Worm (Caenorhabditis elegans) whole organism, L2 larva: ENCODE measurements around the gene R10E11.5.

Experiments used
- C34F6.9 ChIP-seq: fragments of 150-350 bp; optimal IDR thresholded peaks from 2 replicates; lab custom pipeline; 2014; ENCODE audit warnings: missing biosample characterization, missing genetic modification characterization
- F13H6.1 ChIP-seq: sonication (generic microtip); optimal IDR thresholded peaks from 2 replicates; lab custom pipeline; 2016; ENCODE audit warnings: missing genetic modification characterization, missing compliant biosample characterization
- R02D3.7 ChIP-seq: fragments of 150-350 bp; optimal IDR thresholded peaks from 2 replicates; lab custom pipeline; 2014; ENCODE audit warnings: missing biosample characterization, missing genetic modification characterization
- alr-1 ChIP-seq: fragments of 150-350 bp; optimal IDR thresholded peaks from 2 replicates; lab custom pipeline; 2014; ENCODE audit warnings: missing biosample characterization, missing genetic modification characterization
- aly-2 ChIP-seq: fragments of 150-350 bp; optimal IDR thresholded peaks from 2 replicates; lab custom pipeline; 2014; ENCODE audit warnings: missing biosample characterization, missing genetic modification characterization
- blmp-1 ChIP-seq: sonication (generic microtip); optimal IDR thresholded peaks from 2 replicates; lab custom pipeline; 2017; ENCODE audit warnings: missing genetic modification characterization, mild to moderate bottlenecking, missing compliant biosample characterization, antibody characterized with exemption, moderate library complexity; ENCODE audit not compliant: insufficient read depth
- crh-2 ChIP-seq: sonication (generic microtip); optimal IDR thresholded peaks from 2 replicates; lab custom pipeline; 2017; ENCODE audit warnings: missing biosample characterization, missing genetic modification characterization
- egl-27 ChIP-seq: sonication (generic microtip); optimal IDR thresholded peaks from 3 replicates; lab custom pipeline; 2017; ENCODE audit warnings: missing biosample characterization, missing genetic modification reagents, missing genetic modification characterization
- elt-1 ChIP-seq: fragments of 150-350 bp; optimal IDR thresholded peaks from 2 replicates; lab custom pipeline; 2014; ENCODE audit warnings: missing biosample characterization, missing genetic modification characterization
- elt-3 ChIP-seq: sonication (generic microtip); optimal IDR thresholded peaks from 2 replicates; lab custom pipeline; 2017; ENCODE audit warnings: missing biosample characterization, missing genetic modification characterization
- fos-1 ChIP-seq: fragments of 150-350 bp; optimal IDR thresholded peaks from 2 replicates; lab custom pipeline; 2014; ENCODE audit warnings: missing biosample characterization, missing genetic modification characterization
- gmeb-1 ChIP-seq: fragments of 150-350 bp; optimal IDR thresholded peaks from 2 replicates; lab custom pipeline; 2014; ENCODE audit warnings: missing biosample characterization, missing genetic modification characterization
- lin-11 ChIP-seq: fragments of 150-350 bp; sonication (generic microtip); optimal IDR thresholded peaks from 2 replicates; lab custom pipeline; 2014; ENCODE audit warnings: missing biosample characterization, missing genetic modification characterization, inconsistent platforms, mixed read lengths
- lin-13 ChIP-seq: fragments of 150-350 bp; optimal IDR thresholded peaks from 2 replicates; lab custom pipeline; 2014; ENCODE audit warnings: missing biosample characterization, missing genetic modification reagents, missing genetic modification characterization
- lin-39 ChIP-seq: fragments of 150-350 bp; optimal IDR thresholded peaks from 2 replicates; lab custom pipeline; 2014; ENCODE audit warnings: missing biosample characterization, missing genetic modification reagents, missing genetic modification characterization
- lsy-2 ChIP-seq, 2 experiments: fragments of 150-350 bp in 1 of 2; sonication (generic microtip) in 1 of 2; optimal IDR thresholded peaks; 2 replicates each; lab custom pipeline; 2014 to 2017; ENCODE audit warnings: missing biosample characterization in 2 of 2, missing genetic modification characterization in 2 of 2
- mdl-1 ChIP-seq, 2 experiments: fragments of 150-350 bp in 1 of 2; sonication (generic microtip) in 1 of 2; optimal IDR thresholded peaks; 2 replicates each; lab custom pipeline; 2017; ENCODE audit warnings: missing biosample characterization in 2 of 2, missing genetic modification characterization in 2 of 2
- nhr-10 ChIP-seq: sonication (generic microtip); optimal IDR thresholded peaks from 2 replicates; lab custom pipeline; 2017; ENCODE audit warnings: missing biosample characterization, missing genetic modification characterization
- nhr-11 ChIP-seq: fragments of 150-350 bp; optimal IDR thresholded peaks from 2 replicates; lab custom pipeline; 2014; ENCODE audit warnings: missing biosample characterization, missing genetic modification characterization
- nhr-129 ChIP-seq: fragments of 150-350 bp; optimal IDR thresholded peaks from 2 replicates; lab custom pipeline; 2014; ENCODE audit warnings: missing biosample characterization, missing genetic modification characterization
- nhr-237 ChIP-seq: fragments of 150-350 bp; optimal IDR thresholded peaks from 2 replicates; lab custom pipeline; 2014; ENCODE audit warnings: missing biosample characterization, missing genetic modification characterization
- nhr-25 ChIP-seq: fragments of 150-350 bp; sonication (generic microtip); optimal IDR thresholded peaks from 3 replicates; lab custom pipeline; 2014; ENCODE audit warnings: missing biosample characterization, missing genetic modification characterization
- nhr-77 ChIP-seq: fragments of 150-350 bp; optimal IDR thresholded peaks from 2 replicates; lab custom pipeline; 2014; ENCODE audit warnings: missing biosample characterization, missing genetic modification characterization
- sem-4 ChIP-seq: fragments of 150-350 bp; optimal IDR thresholded peaks from 2 replicates; lab custom pipeline; 2014; ENCODE audit warnings: missing biosample characterization, missing genetic modification reagents, missing genetic modification characterization
- sma-3 ChIP-seq: sonication (generic microtip); optimal IDR thresholded peaks from 2 replicates; lab custom pipeline; 2016; ENCODE audit warnings: missing genetic modification reagents, missing genetic modification characterization, missing compliant biosample characterization
- sma-9 ChIP-seq, 2 experiments: fragments of 150-350 bp in 1 of 2; sonication (generic microtip) in 1 of 2; optimal IDR thresholded peaks; 2 replicates each; lab custom pipeline; 2014 to 2016; ENCODE audit warnings: missing genetic modification characterization in 2 of 2, mild to moderate bottlenecking in 1 of 2, missing biosample characterization in 1 of 2, missing compliant biosample characterization in 1 of 2, missing genetic modification reagents in 1 of 2, moderate library complexity in 1 of 2
- snpc-4 ChIP-seq: fragments of 150-350 bp; optimal IDR thresholded peaks from 2 replicates; lab custom pipeline; 2014; ENCODE audit warnings: missing biosample characterization, missing genetic modification characterization
- unc-39 ChIP-seq: fragments of 150-350 bp; optimal IDR thresholded peaks from 2 replicates; lab custom pipeline; 2014; ENCODE audit warnings: missing biosample characterization, missing genetic modification characterization
- unc-55 ChIP-seq: fragments of 150-350 bp; sonication (generic microtip); optimal IDR thresholded peaks from 3 replicates; lab custom pipeline; 2014; ENCODE audit warnings: missing biosample characterization, missing genetic modification reagents, missing genetic modification characterization
- zag-1 ChIP-seq: fragments of 150-350 bp; optimal IDR thresholded peaks from 2 replicates; lab custom pipeline; 2014; ENCODE audit warnings: missing biosample characterization, missing genetic modification characterization
- ztf-1 ChIP-seq: fragments of 200-800 bp; sonication (Bioruptor generic); conservative IDR thresholded peaks from 2 replicates; pipeline ENCODE4 v1.3.6; 2022; ENCODE audit warnings: missing genetic modification characterization, missing compliant biosample characterization
- ztf-11 ChIP-seq: sonication (generic microtip); optimal IDR thresholded peaks from 2 replicates; lab custom pipeline; 2017; ENCODE audit warnings: missing biosample characterization, missing genetic modification characterization
- ztf-4 ChIP-seq: fragments of 150-350 bp; optimal IDR thresholded peaks from 2 replicates; lab custom pipeline; 2014; ENCODE audit warnings: missing biosample characterization, missing genetic modification characterization

R10E11.5 gene

DNA sequence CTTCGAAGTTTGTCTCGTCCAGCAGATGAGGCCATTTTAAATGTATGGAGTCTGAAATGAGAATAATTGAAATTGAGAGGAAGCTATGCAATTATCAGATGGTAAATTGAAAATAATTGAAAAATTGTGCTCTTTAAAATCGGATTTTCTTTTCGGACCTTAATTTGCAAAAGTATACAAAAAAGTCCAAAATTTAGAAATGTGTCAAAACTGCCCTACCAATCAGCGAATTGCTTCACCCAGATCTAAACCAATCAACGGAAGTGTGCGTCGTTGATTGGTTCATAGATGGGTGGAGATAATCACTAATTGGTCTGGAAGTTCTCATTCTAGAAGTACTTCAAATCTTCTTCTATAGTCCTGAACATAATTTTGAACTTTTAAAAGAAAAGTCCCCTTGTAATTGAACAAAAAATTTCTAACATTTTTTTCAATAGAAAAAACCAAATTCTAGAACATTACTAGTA lies at the start of gene R10E11.5:
Gene R10E11.5 (minus strand): TSS at position 51 of the 467 bp plus-strand sequence.
- no peak for TF ChIP-seq nhr-129 (tag; lab: Kevin White, UChicago)

DNA sequence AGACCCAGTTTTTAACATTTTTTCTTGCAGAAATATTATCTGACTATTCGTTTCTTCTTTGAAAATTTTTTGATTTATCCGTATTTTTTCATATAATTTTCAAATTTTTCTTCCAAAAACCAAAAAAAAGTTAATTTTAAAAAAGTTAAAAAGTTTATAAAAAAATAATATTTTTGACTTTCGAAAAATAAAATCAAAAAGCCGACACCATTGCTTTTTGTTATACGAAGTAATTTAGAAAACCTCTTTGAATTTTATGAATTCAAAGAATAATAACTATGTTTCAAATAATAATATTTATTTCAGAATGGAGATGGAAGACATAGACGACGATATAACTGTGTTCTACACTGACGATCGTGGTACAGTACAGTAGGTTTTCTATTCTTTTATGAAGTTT lies 45.4 kb upstream of the R10E11.5 start, which contains the start of gene K11H3.8:
Gene K11H3.8 (plus strand): TSS at position 301 of the 400 bp plus-strand sequence.
- TF ChIP-seq sem-4 (tag; lab: Kevin White, UChicago) (no peak), nhr-77 (tag; lab: Kevin White, UChicago) (no peak), lin-11 (no peak), elt-3 (tag; lab: Kevin White, UChicago) (no peak), ztf-1 (GFP tag; lab: Robert Waterston, UW) (no peak), lin-13 (GFP tag; lab: Kevin White, UChicago) (no peak), lin-39 (tag; lab: Kevin White, UChicago) (no peak), gmeb-1 (tag; lab: Kevin White, UChicago) (no peak), elt-1 (tag; lab: Kevin White, UChicago) (no peak), nhr-10 (tag; lab: Kevin White, UChicago) (no peak), R02D3.7 (tag; lab: Kevin White, UChicago) (no peak), ztf-11 (tag; lab: Kevin White, UChicago) (no peak), nhr-11 (tag; lab: Kevin White, UChicago) (no peak), zag-1 (tag; lab: Kevin White, UChicago) (no peak), nhr-129 (tag; lab: Kevin White, UChicago) (no peak), F13H6.1 (tag; lab: Kevin White, UChicago) (no peak), C34F6.9 (tag; lab: Kevin White, UChicago) (no peak)

DNA sequence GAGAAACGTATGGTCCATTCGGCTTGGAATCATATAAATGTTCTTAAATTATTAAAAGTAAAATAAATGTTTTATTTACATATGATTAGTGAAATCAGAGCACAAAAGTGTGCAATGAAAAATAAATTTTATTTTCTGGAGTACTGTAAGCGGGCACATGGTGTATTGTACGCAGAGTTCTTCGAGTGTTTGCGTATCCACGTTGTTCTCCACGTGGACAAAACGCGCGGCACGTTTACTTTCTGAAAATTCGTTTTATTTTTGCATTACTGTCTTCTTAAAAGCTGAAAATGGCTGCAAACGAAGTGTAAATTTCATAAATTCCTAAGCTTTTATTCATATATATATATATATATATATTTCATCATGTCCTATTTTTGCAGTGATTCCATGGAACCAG lies 43.1 kb upstream of the R10E11.5 start:
- TF ChIP-seq lin-13 (GFP tag; lab: Kevin White, UChicago) (no peak), ztf-1 (GFP tag; lab: Robert Waterston, UW) (no peak), crh-2 (tag; lab: Kevin White, UChicago) (no peak), elt-1 (tag; lab: Kevin White, UChicago) (no peak)

DNA sequence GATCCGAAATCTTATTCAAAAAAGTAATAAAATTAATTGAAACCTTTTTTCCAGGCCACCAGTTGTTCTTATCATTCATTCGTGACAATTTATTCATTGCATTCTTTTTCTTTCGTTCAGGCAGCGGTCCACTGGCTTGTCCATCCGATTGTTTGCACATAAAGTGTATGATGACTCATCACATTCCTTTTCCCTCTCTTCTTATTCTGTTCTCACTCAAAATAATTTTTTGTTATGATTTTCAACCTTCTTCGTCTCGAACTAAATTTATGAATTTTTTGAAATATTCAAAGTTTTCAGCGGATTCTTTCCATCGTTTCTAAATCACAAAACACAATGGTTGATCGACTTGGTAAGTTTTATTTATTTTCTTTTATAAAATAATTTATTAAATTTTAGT lies 41.0 kb upstream of the R10E11.5 start, which contains the start of gene ZK632.12:
Gene ZK632.12 (plus strand): TSS at position 301 of the 400 bp plus-strand sequence.
- TF ChIP-seq nhr-10 (tag; lab: Kevin White, UChicago): no peak

DNA sequence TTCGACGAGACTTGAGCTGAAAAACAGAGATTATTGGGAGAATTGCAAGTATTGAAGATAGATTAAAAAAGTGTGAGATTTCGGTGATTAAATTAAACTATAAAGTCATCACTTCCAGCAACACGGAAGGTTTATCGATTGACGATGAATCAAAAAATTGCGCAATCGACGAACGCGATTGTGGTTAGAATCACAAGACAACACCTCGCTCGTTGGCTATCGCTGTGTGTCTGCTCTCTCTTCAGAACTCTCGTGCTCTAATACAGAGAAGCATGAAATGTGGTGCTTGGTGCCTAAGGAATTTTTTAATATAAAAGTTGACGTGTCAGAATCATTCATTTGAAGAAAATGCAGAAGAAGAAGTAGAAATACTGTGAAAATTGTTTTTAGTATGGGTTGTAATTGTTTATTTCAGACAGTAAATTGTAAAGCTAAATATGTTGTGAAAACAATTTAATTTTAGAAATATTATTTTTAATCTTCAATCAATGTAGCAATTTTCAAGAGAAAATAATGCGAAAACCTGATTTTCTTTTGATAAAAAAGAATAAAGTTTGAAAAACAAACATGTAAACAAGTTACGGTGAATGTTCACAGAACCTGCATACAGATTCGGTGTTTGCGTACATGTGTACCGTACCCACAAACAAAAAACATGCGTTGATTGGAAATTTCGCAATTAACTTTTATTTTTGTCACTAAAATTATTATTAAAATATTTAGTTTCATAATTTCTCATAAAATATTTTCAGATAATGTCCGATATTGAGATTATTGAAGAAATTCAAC lies 37.9 kb upstream of the R10E11.5 start, which contains the start of the genes ZK632.10 and ZK632.11:
Gene ZK632.10 (minus strand): TSS at position 560 of the 789 bp plus-strand sequence.
Gene ZK632.11 (plus strand): TSS at position 753 of the 789 bp plus-strand sequence.
- TF ChIP-seq egl-27 (tag; lab: Kevin White, UChicago) (peak; percentile 7), nhr-129 (tag; lab: Kevin White, UChicago) (peak; percentile 44), fos-1 (tag; lab: Kevin White, UChicago) (peak; percentile 33), alr-1 (no peak), unc-55 (GFP tag; lab: Kevin White, UChicago) (peak; percentile 93), ztf-11 (tag; lab: Kevin White, UChicago) (no peak), nhr-25 (peak; percentile 9), gmeb-1 (tag; lab: Kevin White, UChicago) (peak; percentile 25), mdl-1 (tag; optimal IDR thresholded peaks at IDR 0.05; lab: Kevin White, UChicago) (no peak), snpc-4 (no peak), lin-11 (no peak), ztf-4 (tag; lab: Kevin White, UChicago) (peak; percentile 16), blmp-1 (no peak), unc-39 (tag; lab: Kevin White, UChicago) (no peak), nhr-237 (no peak), sma-9 (GFP tag; optimal IDR thresholded peaks at IDR 0.05; lab: Kevin White, UChicago) (no peak), sma-9 (tag; optimal IDR thresholded peaks at IDR 0.05; lab: Kevin White, UChicago) (no peak), C34F6.9 (tag; lab: Kevin White, UChicago) (peak; percentile 81), lin-13 (GFP tag; lab: Kevin White, UChicago) (peak; percentile 61), lsy-2 (tag; optimal IDR thresholded peaks at IDR 0.05; lab: Kevin White, UChicago) (peak; percentile 86 to 99), nhr-77 (tag; lab: Kevin White, UChicago) (no peak), aly-2 (tag; lab: Kevin White, UChicago) (no peak), elt-3 (tag; lab: Kevin White, UChicago) (no peak), crh-2 (tag; lab: Kevin White, UChicago) (peak; percentile 30), sma-3 (peak; percentile 36)
